Fruit fly (Drosophila melanogaster): ENCODE results near the gene vih.
A peak's percentile ranks its signal among the peaks of the same experiment; 100 is the strongest.

Gene vih

DNA sequence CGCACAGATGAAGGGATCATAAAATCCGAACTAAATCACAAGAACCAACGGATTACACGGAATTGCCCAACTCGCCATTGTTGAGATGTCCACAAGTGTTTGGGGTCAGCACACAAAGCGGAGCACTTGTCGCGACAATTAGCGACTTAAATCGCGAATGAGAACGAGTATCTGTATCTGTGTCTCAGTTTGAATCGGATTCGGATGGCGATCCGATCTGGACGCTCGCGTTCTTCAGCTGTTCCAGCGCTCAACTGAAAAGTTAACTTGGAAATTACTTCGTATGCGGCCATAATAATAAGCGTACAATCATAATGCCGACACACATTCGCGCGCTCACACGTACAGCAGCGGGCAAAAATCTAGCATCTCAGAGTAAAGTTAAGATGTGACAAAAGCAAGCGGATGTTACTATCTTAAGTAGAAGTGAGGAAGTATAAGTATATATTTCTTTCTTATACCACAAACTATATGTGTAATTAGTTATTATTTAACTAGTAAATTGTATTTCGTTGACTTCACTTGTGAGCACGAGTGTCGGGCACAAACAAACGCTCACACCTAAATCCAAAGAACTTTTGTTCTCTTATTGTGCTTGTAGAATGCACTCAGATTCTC lies 13.6 kb upstream of the vih start, which contains the start of gene CG10660 (continued):
- TF ChIP-seq Lpt (GFP tag; optimal IDR thresholded peaks at IDR 0.05) (peak; percentile 91), CG6163 (GFP tag; IDR thresholded peaks at IDR 0.05) (peak; percentile 97), Gug (GFP tag; IDR thresholded peaks at IDR 0.05) (peak; percentile 93), CG11294 (GFP tag; IDR thresholded peaks at IDR 0.05) (peak; percentile 90), CG15336 (GFP tag; IDR thresholded peaks at IDR 0.05) (peak; percentile 97), pdm3 (GFP tag; optimal IDR thresholded peaks at IDR 0.05) (peak; percentile 94), Hr39 (GFP tag; optimal IDR thresholded peaks at IDR 0.05) (peak; percentile 85), svp (GFP tag) (peak; percentile 95), dac (GFP tag; optimal IDR thresholded peaks at IDR 0.05) (peak; percentile 78), topi (GFP tag; optimal IDR thresholded peaks at IDR 0.05) (peak; percentile 91)

DNA sequence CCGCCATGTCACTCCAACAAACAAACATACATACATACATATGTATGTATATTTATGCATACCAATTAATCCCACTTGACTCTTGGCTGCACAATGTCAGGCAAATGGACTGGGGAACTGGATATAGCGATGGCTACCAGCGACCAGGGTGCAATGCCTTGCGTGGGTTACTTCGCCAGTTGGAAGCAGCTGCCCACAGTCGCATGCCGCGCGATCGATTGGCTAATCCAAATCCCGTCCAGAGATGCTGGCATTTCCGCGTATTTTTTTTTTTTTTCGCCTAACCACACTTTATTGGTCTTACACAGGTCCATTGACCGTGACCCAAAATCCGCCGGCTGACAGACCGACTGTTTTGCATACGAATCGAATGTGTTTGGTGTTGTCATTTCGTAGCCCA lies 9.8 kb upstream of the vih start:
- TF ChIP-seq fd59A (GFP tag; optimal IDR thresholded peaks at IDR 0.05) (no peak), CG6163 (GFP tag; IDR thresholded peaks at IDR 0.05) (0 out of 3 replicates have a peak, but pooled peaks have one; percentile 18), CG11294 (GFP tag; IDR thresholded peaks at IDR 0.05) (no peak)

dm6 chr3L:12495312-12495725 lies 8.8 kb upstream of the vih start:
- TF ChIP-seq CG6792 (GFP tag; optimal IDR thresholded peaks at IDR 0.05) (peak; percentile 86), dac (GFP tag; optimal IDR thresholded peaks at IDR 0.05) (peak; percentile 84), Ets21C (GFP tag; optimal IDR thresholded peaks at IDR 0.05) (peak; percentile 83), Sox15 (GFP tag; optimal IDR thresholded peaks at IDR 0.05) (peak; percentile 78), CG1621 (tag; optimal IDR thresholded peaks at IDR 0.05) (peak; percentile 60), CG8319 (GFP tag; optimal IDR thresholded peaks at IDR 0.05) (peak; percentile 68), eg (GFP tag; IDR thresholded peaks at IDR 0.05) (peak; percentile 74), fd59A (GFP tag; optimal IDR thresholded peaks at IDR 0.05) (peak; percentile 87), Blimp-1 (GFP tag; optimal IDR thresholded peaks at IDR 0.05) (peak; percentile 87), Hr4 (GFP tag; optimal IDR thresholded peaks at IDR 0.05) (peak; percentile 91), spab (GFP tag; optimal IDR thresholded peaks at IDR 0.05) (peak; percentile 83), Eip78C (GFP tag) (peak; percentile 98), CG3032 (tag; optimal IDR thresholded peaks at IDR 0.05) (peak; percentile 86), lz (GFP tag; optimal IDR thresholded peaks at IDR 0.05) (peak; percentile 91), Lpt (GFP tag; optimal IDR thresholded peaks at IDR 0.05) (peak; percentile 86), CG3919 (GFP tag; optimal IDR thresholded peaks at IDR 0.05) (peak; percentile 89), Hr39 (GFP tag; optimal IDR thresholded peaks at IDR 0.05) (peak; percentile 84), CG7368 (GFP tag; optimal IDR thresholded peaks at IDR 0.05) (peak; percentile 75), OdsH (GFP tag; optimal IDR thresholded peaks at IDR 0.05) (peak; percentile 87), vri (GFP tag; optimal IDR thresholded peaks at IDR 0.05) (peak; percentile 84), cyc (GFP tag; optimal IDR thresholded peaks at IDR 0.05) (peak; percentile 88), salr (GFP tag; optimal IDR thresholded peaks at IDR 0.05) (peak; percentile 20 to 90), Gug (GFP tag; IDR thresholded peaks at IDR 0.05) (peak; percentile 29), CG4318 (GFP tag; optimal IDR thresholded peaks at IDR 0.05) (peak; percentile 87), Eip93F (GFP tag; optimal IDR thresholded peaks at IDR 0.05) (peak; percentile 74), CG10669 (GFP tag; optimal IDR thresholded peaks at IDR 0.05) (peak; percentile 81), esn (GFP tag; optimal IDR thresholded peaks at IDR 0.05) (peak; percentile 95), CG8632 (GFP tag; optimal IDR thresholded peaks at IDR 0.05) (peak; percentile 81), CG6276 (GFP tag; optimal IDR thresholded peaks at IDR 0.05) (peak; percentile 92), CG6163 (GFP tag; IDR thresholded peaks at IDR 0.05) (peak; percentile 56; the same call in 1 of the 3 replicates), CG10631 (GFP tag; optimal IDR thresholded peaks at IDR 0.05) (peak; percentile 82), CG8119 (GFP tag; IDR thresholded peaks at IDR 0.05) (peak; percentile 90), Smox (GFP tag; optimal IDR thresholded peaks at IDR 0.05) (peak; percentile 92), CG6854 (GFP tag; optimal IDR thresholded peaks at IDR 0.05) (peak; percentile 81), Sox14 (GFP tag; optimal IDR thresholded peaks at IDR 0.05) (peak; percentile 91), CG9139 (GFP tag; optimal IDR thresholded peaks at IDR 0.05) (peak; percentile 78), topi (GFP tag; optimal IDR thresholded peaks at IDR 0.05) (peak; percentile 91), ss (GFP tag; optimal IDR thresholded peaks at IDR 0.05) (peak; percentile 84 to 87), Ets96B (tag; optimal IDR thresholded peaks at IDR 0.05) (peak; percentile 80), CG31627 (GFP tag; optimal IDR thresholded peaks at IDR 0.05) (peak; percentile 90), fkh (GFP tag; optimal IDR thresholded peaks at IDR 0.05) (no peak)

Measured in whole organism, prepupa.